Worm (Caenorhabditis elegans) whole organism, L4 larva: ENCODE measurements around the gene B0524.6.

Source experiments
- D1046.2 ChIP-seq: fragments of 200-800 bp; sonication (Bioruptor generic); IDR thresholded peaks from 2 replicates; pipeline ENCODE4 v1.3.6; 2022; ENCODE audit warnings: missing genetic modification characterization, missing compliant biosample characterization
- R02D3.7 ChIP-seq: fragments of 150-350 bp; sonication (generic microtip); optimal IDR thresholded peaks from 3 replicates; lab custom pipeline; 2014; ENCODE audit warnings: missing biosample characterization, missing genetic modification characterization
- T20F7.1 ChIP-seq: fragments of 200-800 bp; sonication (Bioruptor generic); optimal IDR thresholded peaks from 2 replicates; lab custom pipeline; 2018; ENCODE audit warnings: mild to moderate bottlenecking, missing genetic modification characterization, missing compliant biosample characterization
- T26A8.4 ChIP-seq: fragments of 200-800 bp; sonication (Bioruptor generic); IDR thresholded peaks from 2 replicates; pipeline ENCODE4 v1.3.6; 2022; ENCODE audit warnings: missing genetic modification characterization, missing compliant biosample characterization
- Y48G9A.11 ChIP-seq: fragments of 200-800 bp; sonication (Bioruptor generic); IDR thresholded peaks from 2 replicates; pipeline ENCODE4 v1.3.6; 2022; ENCODE audit warnings: missing genetic modification reagents, missing genetic modification characterization, missing compliant biosample characterization
- ZK546.5 ChIP-seq, 2 experiments: sonication (generic microtip); optimal IDR thresholded peaks; 2 replicates each; lab custom pipeline; 2017; ENCODE audit warnings: missing biosample characterization in 2 of 2, missing genetic modification characterization in 2 of 2
- aha-1 ChIP-seq: fragments of 150-350 bp; peaks from one replicate; lab custom pipeline; 2014; ENCODE audit warnings: missing biosample characterization, missing genetic modification characterization
- ama-1 ChIP-seq: fragments of 150-350 bp; optimal IDR thresholded peaks from 2 replicates; lab custom pipeline; 2014; ENCODE audit warnings: inconsistent platforms, mixed read lengths
- arid-1 ChIP-seq: fragments of 200-800 bp; sonication (Bioruptor generic); conservative IDR thresholded peaks from 2 replicates; pipeline ENCODE4 v1.3.6; 2022; ENCODE audit warnings: missing genetic modification reagents, missing genetic modification characterization, missing compliant biosample characterization
- ceh-20 ChIP-seq: fragments of 200-800 bp; sonication (Bioruptor generic); IDR thresholded peaks from 2 replicates; pipeline ENCODE4 v1.3.6; 2022; ENCODE audit warnings: missing genetic modification reagents, missing genetic modification characterization, missing compliant biosample characterization
- ceh-32 ChIP-seq: sonication (generic microtip); optimal IDR thresholded peaks from 2 replicates; lab custom pipeline; 2016; ENCODE audit warnings: mild to moderate bottlenecking, missing genetic modification characterization, missing compliant biosample characterization; ENCODE audit not compliant: poor library complexity
- ceh-62 ChIP-seq: sonication (generic microtip); optimal IDR thresholded peaks from 2 replicates; lab custom pipeline; 2017; ENCODE audit warnings: missing biosample characterization, missing genetic modification characterization
- ceh-82 ChIP-seq: sonication (generic microtip); optimal IDR thresholded peaks from 2 replicates; lab custom pipeline; 2017; ENCODE audit warnings: missing biosample characterization, missing genetic modification characterization
- ces-1 ChIP-seq: fragments of 150-350 bp; sonication (generic microtip); optimal IDR thresholded peaks from 4 replicates; lab custom pipeline; 2014; ENCODE audit warnings: missing biosample characterization, missing genetic modification reagents, missing genetic modification characterization
- cey-2 ChIP-seq: sonication (generic microtip); optimal IDR thresholded peaks from 3 replicates; lab custom pipeline; 2017; ENCODE audit warnings: missing genetic modification characterization, mild to moderate bottlenecking, missing compliant biosample characterization, antibody characterized with exemption, borderline replicate concordance; ENCODE audit not compliant: insufficient read depth
- daf-16 ChIP-seq, 3 experiments: sonication (generic microtip); optimal IDR thresholded peaks; 2 replicates each; lab custom pipeline; 2016 to 2017; ENCODE audit warnings: missing genetic modification characterization in 3 of 3, missing genetic modification reagents in 3 of 3, mild to moderate bottlenecking in 2 of 3, missing compliant biosample characterization in 2 of 3, missing biosample characterization in 1 of 3, moderate library complexity in 1 of 3
- dmd-9 ChIP-seq: fragments of 200-800 bp; sonication (Bioruptor generic); IDR thresholded peaks from 2 replicates; pipeline ENCODE4 v1.3.6; 2022; ENCODE audit warnings: missing genetic modification reagents, missing genetic modification characterization, missing compliant biosample characterization
- dve-1 ChIP-seq: sonication (generic microtip); optimal IDR thresholded peaks from 2 replicates; lab custom pipeline; 2017; ENCODE audit warnings: antibody characterized with exemption, mild to moderate bottlenecking, missing genetic modification characterization, missing compliant biosample characterization; ENCODE audit not compliant: insufficient read depth
- fos-1 ChIP-seq: fragments of 150-350 bp; optimal IDR thresholded peaks from 2 replicates; lab custom pipeline; 2014; ENCODE audit warnings: missing biosample characterization, missing genetic modification characterization
- hif-1 ChIP-seq, 2 experiments: sonication (generic microtip); optimal IDR thresholded peaks; 2 replicates each; lab custom pipeline; 2016 to 2017; ENCODE audit warnings: missing compliant biosample characterization in 2 of 2, missing genetic modification characterization in 2 of 2, missing genetic modification reagents in 2 of 2, missing genotype in 2 of 2, mild to moderate bottlenecking in 1 of 2
- hmg-1.1 ChIP-seq: fragments of 200-800 bp; sonication (Bioruptor generic); IDR thresholded peaks from 2 replicates; pipeline ENCODE4 v1.3.6; 2022; ENCODE audit warnings: missing genetic modification reagents, missing genetic modification characterization, missing compliant biosample characterization
- lin-1 ChIP-seq: fragments of 200-800 bp; sonication (Bioruptor generic); IDR thresholded peaks from 2 replicates; pipeline ENCODE4 v1.3.6; 2022; ENCODE audit warnings: missing genetic modification reagents, missing genetic modification characterization, missing compliant biosample characterization
- lin-38 ChIP-seq: fragments of 200-800 bp; sonication (Bioruptor generic); IDR thresholded peaks from 2 replicates; pipeline ENCODE4 v1.3.6; 2022; ENCODE audit warnings: missing genetic modification reagents, missing genetic modification characterization, missing compliant biosample characterization
- lin-39 ChIP-seq: fragments of 150-350 bp; optimal IDR thresholded peaks from 2 replicates; lab custom pipeline; 2014; ENCODE audit warnings: missing biosample characterization, missing genetic modification reagents, missing genetic modification characterization
- madf-5 ChIP-seq, 2 experiments: fragments of 200-800 bp; sonication (Bioruptor generic); IDR thresholded peaks; 2 replicates each; pipeline ENCODE4 v1.3.6; 2022; ENCODE audit warnings: missing compliant biosample characterization in 2 of 2, missing genetic modification characterization in 2 of 2
- mdt-29 ChIP-seq: fragments of 200-800 bp; sonication (Bioruptor generic); IDR thresholded peaks from 2 replicates; pipeline ENCODE4 v1.3.6; 2022; ENCODE audit warnings: missing genetic modification reagents, missing genetic modification characterization, missing compliant biosample characterization
- mep-1 ChIP-seq: fragments of 150-350 bp; sonication (generic microtip); optimal IDR thresholded peaks from 3 replicates; lab custom pipeline; 2014; ENCODE audit warnings: missing biosample characterization, missing genetic modification characterization
- mes-2 ChIP-seq: sonication (generic microtip); optimal IDR thresholded peaks from 2 replicates; lab custom pipeline; 2016; ENCODE audit warnings: missing genotype, mild to moderate bottlenecking, missing genetic modification characterization, missing compliant biosample characterization; ENCODE audit not compliant: poor library complexity, severe bottlenecking
- nhr-102 ChIP-seq: sonication (generic microtip); optimal IDR thresholded peaks from 2 replicates; lab custom pipeline; 2016; ENCODE audit warnings: mild to moderate bottlenecking, missing genetic modification characterization, moderate library complexity, missing compliant biosample characterization
- nhr-111 ChIP-seq: fragments of 200-800 bp; sonication (Bioruptor generic); optimal IDR thresholded peaks from 2 replicates; lab custom pipeline; 2018; ENCODE audit warnings: mild to moderate bottlenecking, missing genetic modification characterization, missing compliant biosample characterization
- nhr-237 ChIP-seq: sonication (generic microtip); optimal IDR thresholded peaks from 2 replicates; lab custom pipeline; 2017; ENCODE audit warnings: missing biosample characterization, missing genetic modification characterization
- nhr-28 ChIP-seq: fragments of 150-350 bp; optimal IDR thresholded peaks from 2 replicates; lab custom pipeline; 2014; ENCODE audit warnings: missing biosample characterization, missing genetic modification characterization
- nhr-41 ChIP-seq: fragments of 200-800 bp; sonication (Bioruptor generic); IDR thresholded peaks from 2 replicates; pipeline ENCODE4 v1.3.6; 2022; ENCODE audit warnings: missing genetic modification reagents, missing genetic modification characterization, missing compliant biosample characterization
- nhr-42 ChIP-seq: fragments of 200-800 bp; sonication (Bioruptor generic); IDR thresholded peaks from 2 replicates; pipeline ENCODE4 v1.3.6; 2022; ENCODE audit warnings: missing genetic modification characterization, missing compliant biosample characterization
- nhr-77 ChIP-seq: fragments of 150-350 bp; optimal IDR thresholded peaks from 2 replicates; lab custom pipeline; 2014; ENCODE audit warnings: missing biosample characterization, missing genetic modification characterization
- pha-4 ChIP-seq, 2 experiments: fragments of 150-350 bp in 1 of 2; fragments of 200-800 bp in 1 of 2; sonication (Bioruptor generic) in 1 of 2; IDR thresholded peaks in 1 of 2; optimal IDR thresholded peaks in 1 of 2; 2 replicates each; pipeline versions ENCODE4 v1.3.6 to Lab custom; 2014 to 2022; ENCODE audit warnings: missing genetic modification characterization in 2 of 2, missing genetic modification reagents in 2 of 2, missing biosample characterization in 1 of 2, missing compliant biosample characterization in 1 of 2
- php-3 ChIP-seq: fragments of 200-800 bp; sonication (Bioruptor generic); IDR thresholded peaks from 2 replicates; pipeline ENCODE4 v1.3.6; 2022; ENCODE audit warnings: missing genetic modification reagents, missing genetic modification characterization, missing compliant biosample characterization
- pqm-1 ChIP-seq: sonication (generic microtip); optimal IDR thresholded peaks from 2 replicates; lab custom pipeline; 2017; ENCODE audit warnings: missing biosample characterization, missing genetic modification characterization
- rbr-2 ChIP-seq: sonication (generic microtip); optimal IDR thresholded peaks from 2 replicates; lab custom pipeline; 2016; ENCODE audit warnings: missing genotype, missing genetic modification characterization, missing compliant biosample characterization
- sdz-12 ChIP-seq: fragments of 200-800 bp; sonication (Bioruptor generic); optimal IDR thresholded peaks from 2 replicates; lab custom pipeline; 2018; ENCODE audit warnings: mild to moderate bottlenecking, missing genetic modification characterization, missing compliant biosample characterization
- skn-1 ChIP-seq: fragments of 150-350 bp; optimal IDR thresholded peaks from 2 replicates; lab custom pipeline; 2014; ENCODE audit warnings: missing biosample characterization, missing genetic modification characterization
- tag-97 ChIP-seq: fragments of 200-800 bp; sonication (Bioruptor generic); IDR thresholded peaks from 2 replicates; pipeline ENCODE4 v1.3.6; 2022; ENCODE audit warnings: missing genetic modification characterization, missing compliant biosample characterization
- tra-1 ChIP-seq: fragments of 200-800 bp; sonication (Bioruptor generic); IDR thresholded peaks from 2 replicates; pipeline ENCODE4 v1.3.6; 2022; ENCODE audit warnings: missing genetic modification reagents, missing genetic modification characterization, missing compliant biosample characterization
- unc-62 ChIP-seq, 3 experiments: fragments of 150-350 bp in 1 of 3; sonication (generic microtip); optimal IDR thresholded peaks in 2 of 3; peaks in 1 of 3; 1 replicate in 1 of 3; 2 replicates in 2 of 3; lab custom pipeline; 2014 to 2017; ENCODE audit warnings: missing biosample characterization in 3 of 3, missing genetic modification characterization in 3 of 3, missing genetic modification reagents in 3 of 3, missing genotype in 1 of 3
- zag-1 ChIP-seq: fragments of 150-350 bp; optimal IDR thresholded peaks from 2 replicates; lab custom pipeline; 2014; ENCODE audit warnings: missing biosample characterization, missing genetic modification characterization
- zfp-3 ChIP-seq: fragments of 200-800 bp; sonication (Bioruptor generic); conservative IDR thresholded peaks from 2 replicates; pipeline ENCODE4 v1.3.6; 2022; ENCODE audit warnings: missing genetic modification reagents, missing genetic modification characterization, missing compliant biosample characterization

The B0524.6 gene

DNA sequence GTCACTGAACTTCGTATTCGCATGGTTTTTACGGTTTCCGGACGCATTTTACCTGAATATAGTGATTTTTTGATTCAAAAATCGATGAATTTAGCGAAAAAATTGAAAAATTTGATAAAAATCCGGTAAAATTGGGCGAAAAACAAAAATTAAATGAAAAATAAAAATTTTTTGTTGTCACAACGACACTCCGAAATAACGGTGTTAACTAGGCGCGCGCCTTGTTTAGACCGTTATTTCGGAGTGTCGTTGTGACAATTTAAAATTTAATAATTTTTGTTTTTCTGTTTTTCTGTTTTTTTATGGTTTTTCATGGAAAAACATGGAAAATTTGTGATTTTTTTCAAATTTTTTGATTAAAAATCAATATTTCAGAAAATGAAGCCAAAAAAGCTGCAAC is at the start of gene B0524.6, which contains the start of gene pqn-41 (continued):
- TF ChIP-seq daf-16 (GFP tag; optimal IDR thresholded peaks at IDR 0.05; lab: Kevin White, UChicago): no peak
- peak; percentile 37 for TF ChIP-seq daf-16 (tag; optimal IDR thresholded peaks at IDR 0.05; lab: Kevin White, UChicago)
- no peak for TF ChIP-seq lin-39 (tag; lab: Kevin White, UChicago)
- TF ChIP-seq php-3 (GFP tag; lab: Robert Waterston, UW): no peak
- TF ChIP-seq nhr-77 (tag; lab: Kevin White, UChicago): no peak
- no peak for TF ChIP-seq ceh-20
- no peak for TF ChIP-seq R02D3.7
- no peak for TF ChIP-seq skn-1 (tag; lab: Kevin White, UChicago)
- no peak for TF ChIP-seq hif-1 (tag; optimal IDR thresholded peaks at IDR 0.05; lab: Kevin White, UChicago)
- peak; percentile 68 for TF ChIP-seq mep-1 (tag; lab: Kevin White, UChicago)
- TF ChIP-seq tag-97 (GFP tag; lab: Robert Waterston, UW): no peak
- TF ChIP-seq nhr-28: no peak
- no peak for TF ChIP-seq madf-5 (GFP tag; IDR thresholded peaks at IDR 0.05; lab: Robert Waterston, UW)
- no peak for TF ChIP-seq arid-1
- peak; percentile 97 for TF ChIP-seq Y48G9A.11 (GFP tag; lab: Robert Waterston, UW)
- TF ChIP-seq T20F7.1 (GFP tag; lab: Kevin White, UChicago): peak; percentile 98
- TF ChIP-seq lin-1 (GFP tag; lab: Robert Waterston, UW): no peak
- no peak for TF ChIP-seq aha-1
- no peak for TF ChIP-seq ceh-62 (tag; lab: Kevin White, UChicago)
- TF ChIP-seq mdt-29 (GFP tag; lab: Robert Waterston, UW): no peak
- no peak for TF ChIP-seq ZK546.5 (tag; optimal IDR thresholded peaks at IDR 0.05; lab: Kevin White, UChicago)
- no peak for TF ChIP-seq unc-62 (GFP tag; optimal IDR thresholded peaks at IDR 0.05 in 1 of 2; lab: Kevin White, UChicago)
- no peak for TF ChIP-seq unc-62 (tag; optimal IDR thresholded peaks at IDR 0.05; lab: Kevin White, UChicago)
- TF ChIP-seq fos-1 (tag; lab: Kevin White, UChicago): no peak

DNA sequence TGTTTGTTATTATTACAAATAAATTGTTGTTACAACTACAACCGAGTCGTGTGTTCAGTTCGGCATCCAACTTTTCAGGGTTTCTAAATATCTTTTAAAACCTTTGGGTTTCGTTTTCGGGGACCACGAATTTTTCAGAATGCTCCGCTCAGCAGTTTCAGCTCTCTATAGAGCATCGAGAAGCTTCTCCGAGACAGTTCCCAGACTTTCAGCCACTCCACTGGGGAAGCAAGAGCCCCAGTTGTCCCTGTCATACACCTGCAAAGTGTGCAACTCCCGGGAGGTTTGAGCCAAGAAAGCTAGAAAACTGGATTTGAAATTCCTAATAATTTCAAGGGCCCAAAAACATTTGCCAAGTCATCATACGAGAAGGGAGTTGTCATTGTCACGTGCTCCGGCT is 45.9 kb upstream of the B0524.6 start, which contains the start of gene F53A3.7:
Gene F53A3.7 (plus strand): TSS at position 139 of the 400 bp plus-strand sequence.
- TF ChIP-seq ama-1 (peak; percentile 64), hmg-1.1 (no peak), aha-1 (peak; percentile 81), pha-4 (GFP tag; IDR thresholded peaks at IDR 0.05; lab: Robert Waterston, UW) (0 out of 2 replicates have a peak, but pooled peaks have one; percentile 49), pha-4 (tag; optimal IDR thresholded peaks at IDR 0.05; lab: Kevin White, UChicago) (no peak), D1046.2 (GFP tag; lab: Robert Waterston, UW) (peak; percentile 61; the same call in 1 of the 2 replicates), nhr-42 (GFP tag; lab: Robert Waterston, UW) (0 out of 2 replicates have a peak, but pooled peaks have one; percentile 60), mes-2 (tag; lab: Kevin White, UChicago) (peak; percentile 6), nhr-111 (GFP tag; lab: Kevin White, UChicago) (peak; percentile 60), ces-1 (no peak), rbr-2 (tag; lab: Kevin White, UChicago) (peak; percentile 9), R02D3.7 (no peak), pqm-1 (tag; lab: Kevin White, UChicago) (no peak), dmd-9 (GFP tag; lab: Robert Waterston, UW) (no peak), madf-5 (GFP tag; IDR thresholded peaks at IDR 0.05; lab: Robert Waterston, UW) (peak in 1 of 2 experiments; percentile 45; a peak in 1 of 4 replicates), cey-2 (tag; lab: Kevin White, UChicago) (no peak), ceh-62 (tag; lab: Kevin White, UChicago) (no peak), lin-1 (GFP tag; lab: Robert Waterston, UW) (0 out of 2 replicates have a peak, but pooled peaks have one; percentile 7), nhr-41 (0 out of 2 replicates have a peak, but pooled peaks have one; percentile 11), ceh-82 (tag; lab: Kevin White, UChicago) (no peak), dve-1 (tag; lab: Kevin White, UChicago) (peak; percentile 9), nhr-237 (tag; lab: Kevin White, UChicago) (no peak), tra-1 (GFP tag; lab: Robert Waterston, UW) (peak; percentile 41; the same call in 1 of the 2 replicates), sdz-12 (GFP tag; lab: Kevin White, UChicago) (peak; percentile 63), T20F7.1 (GFP tag; lab: Kevin White, UChicago) (peak; percentile 58), zag-1 (tag; lab: Kevin White, UChicago) (no peak), daf-16 (GFP tag; optimal IDR thresholded peaks at IDR 0.05; lab: Kevin White, UChicago) (no peak), daf-16 (tag; optimal IDR thresholded peaks at IDR 0.05; lab: Kevin White, UChicago) (peak; percentile 38), mep-1 (tag; lab: Kevin White, UChicago) (peak; percentile 19), T26A8.4 (no peak), Y48G9A.11 (GFP tag; lab: Robert Waterston, UW) (peak; percentile 74), lin-38 (peak; percentile 67), zfp-3 (GFP tag; lab: Robert Waterston, UW) (peak; percentile 45; the same call in 1 of the 2 replicates), nhr-102 (tag; lab: Kevin White, UChicago) (peak; percentile 25), ceh-32 (tag; lab: Kevin White, UChicago) (no peak)
